Fruit fly (Drosophila melanogaster) whole organism, prepupa: ENCODE data around the gene CG32081.

Source experiments
- CG11762 ChIP-seq: fragments of 200-800 bp; sonication (Bioruptor generic); optimal IDR thresholded peaks from 3 replicates; lab custom pipeline; 2016; ENCODE audit warnings: missing biosample characterization, missing genetic modification characterization; ENCODE audit not compliant: insufficient read depth
- CG32006 ChIP-seq: fragments of 200-800 bp; sonication (Bioruptor generic); optimal IDR thresholded peaks from 3 replicates; lab custom pipeline; 2017; ENCODE audit warnings: missing biosample characterization, mild to moderate bottlenecking, missing genetic modification characterization
- CG4318 ChIP-seq: fragments of 200-800 bp; sonication (Bioruptor generic); optimal IDR thresholded peaks from 3 replicates; lab custom pipeline; 2017; ENCODE audit warnings: missing biosample characterization, mild to moderate bottlenecking, missing genetic modification characterization
- CG6808 ChIP-seq: fragments of 200-800 bp; sonication (Bioruptor generic); optimal IDR thresholded peaks from 3 replicates; lab custom pipeline; 2017; ENCODE audit warnings: missing biosample characterization, missing genetic modification characterization, mild to moderate bottlenecking, moderate library complexity, missing genetic modification reagents
- CG8319 ChIP-seq: fragments of 200-800 bp; sonication (Bioruptor generic); optimal IDR thresholded peaks from 3 replicates; lab custom pipeline; 2016; ENCODE audit warnings: missing biosample characterization, missing genetic modification characterization
- Ets96B ChIP-seq: fragments of 200-800 bp; optimal IDR thresholded peaks from 2 replicates; lab custom pipeline; 2019; ENCODE audit warnings: missing biosample characterization, mild to moderate bottlenecking, missing genetic modification characterization, moderate library complexity
- Gug ChIP-seq: fragments of 200-800 bp; sonication (Bioruptor generic); IDR thresholded peaks from 2 replicates; pipeline ENCODE4 v1.3.6; 2022; ENCODE audit warnings: missing biosample characterization, missing genetic modification characterization
- Hr39 ChIP-seq: fragments of 200-800 bp; sonication (Bioruptor generic); optimal IDR thresholded peaks from 2 replicates; lab custom pipeline; 2016; ENCODE audit warnings: missing biosample characterization, missing genetic modification characterization
- OdsH ChIP-seq: fragments of 200-800 bp; sonication (Bioruptor generic); optimal IDR thresholded peaks from 3 replicates; lab custom pipeline; 2016; ENCODE audit warnings: missing biosample characterization, missing genetic modification characterization
- achi ChIP-seq: fragments of 200-800 bp; sonication (Bioruptor generic); optimal IDR thresholded peaks from 3 replicates; lab custom pipeline; 2016; ENCODE audit warnings: missing biosample characterization, missing genetic modification characterization
- dac ChIP-seq: fragments of 200-800 bp; sonication (Bioruptor generic); optimal IDR thresholded peaks from 2 replicates; lab custom pipeline; 2017; ENCODE audit warnings: missing biosample characterization, mild to moderate bottlenecking, missing genetic modification characterization
- fkh ChIP-seq: fragments of 200-800 bp; sonication (Bioruptor generic); optimal IDR thresholded peaks from 3 replicates; lab custom pipeline; 2017; ENCODE audit warnings: missing biosample characterization, mild to moderate bottlenecking, missing genetic modification characterization, moderate library complexity
- spab ChIP-seq: fragments of 200-800 bp; sonication (Bioruptor generic); optimal IDR thresholded peaks from 2 replicates; lab custom pipeline; 2017; ENCODE audit warnings: missing biosample characterization, mild to moderate bottlenecking, missing genetic modification characterization, missing genetic modification reagents

DNA sequence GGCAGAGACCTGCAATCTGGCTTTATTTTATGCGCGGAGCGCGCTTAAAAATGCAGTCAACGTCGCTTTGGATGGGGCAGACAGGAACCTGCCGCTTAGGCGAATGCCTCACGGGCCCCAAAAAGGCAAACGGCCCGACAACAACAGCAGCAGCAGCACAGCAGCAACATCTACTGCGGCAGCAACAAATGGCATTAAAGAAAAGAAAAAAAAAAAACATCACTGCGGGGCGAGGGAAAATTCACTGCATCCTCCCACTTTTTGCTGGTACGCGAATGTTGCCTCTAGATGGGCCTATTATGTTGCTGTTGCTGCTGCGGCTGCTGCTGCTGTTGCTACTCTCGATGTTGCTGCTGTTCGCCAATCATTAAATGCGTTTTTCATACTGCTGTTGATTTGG is 5.4 kb upstream of the CG32081 start:
- TF ChIP-seq achi (GFP tag; lab: Kevin White, UChicago) = no peak
- TF ChIP-seq Gug (GFP tag; lab: Robert Waterston, UW) = no peak
- no peak for TF ChIP-seq fkh (GFP tag; lab: Kevin White, UChicago)
- TF ChIP-seq Hr39 = no peak
- no peak for TF ChIP-seq CG8319 (GFP tag; lab: Kevin White, UChicago)
- no peak for TF ChIP-seq CG4318 (GFP tag; lab: Kevin White, UChicago)
- TF ChIP-seq OdsH = no peak
- no peak for TF ChIP-seq spab (GFP tag; lab: Kevin White, UChicago)
- no peak for TF ChIP-seq CG32006 (GFP tag; lab: Kevin White, UChicago)
- no peak for TF ChIP-seq CG11762 (GFP tag; lab: Kevin White, UChicago)
- peak; percentile 32 for TF ChIP-seq CG6808 (GFP tag; lab: Kevin White, UChicago)
- no peak for TF ChIP-seq dac
- TF ChIP-seq Ets96B (tag; lab: Kevin White, UChicago) = no peak
